Worm (Caenorhabditis elegans) whole organism, midembryonic: ENCODE data around the gene lis-1.

Source experiments
- T22C8.4 ChIP-seq: fragments of 200-800 bp; sonication (Bioruptor generic); IDR thresholded peaks from 2 replicates; pipeline ENCODE4 v1.3.6; 2022; ENCODE audit warnings: missing genetic modification characterization, missing compliant biosample characterization
- cog-1 ChIP-seq: sonication (generic microtip); optimal IDR thresholded peaks from 2 replicates; lab custom pipeline; 2016; ENCODE audit warnings: missing genetic modification characterization, missing compliant biosample characterization
- flt-1 ChIP-seq: fragments of 200-800 bp; sonication (Bioruptor generic); IDR thresholded peaks from 2 replicates; pipeline ENCODE4 v1.3.6; 2022; ENCODE audit warnings: missing genetic modification characterization, missing compliant biosample characterization
- klf-2 ChIP-seq: fragments of 200-800 bp; sonication (Bioruptor generic); conservative IDR thresholded peaks from 2 replicates; pipeline ENCODE4 v1.3.6; 2022; ENCODE audit warnings: missing genetic modification reagents, missing genetic modification characterization, missing compliant biosample characterization
- med-1 ChIP-seq: sonication (generic microtip); optimal IDR thresholded peaks from 2 replicates; lab custom pipeline; 2017; ENCODE audit warnings: missing genetic modification characterization, mild to moderate bottlenecking, missing compliant biosample characterization, antibody characterized with exemption, missing genetic modification reagents; ENCODE audit not compliant: insufficient read depth
- ref-1 ChIP-seq: fragments of 200-800 bp; sonication (Bioruptor generic); conservative IDR thresholded peaks from 2 replicates; pipeline ENCODE4 v1.3.6; 2022; ENCODE audit warnings: missing genetic modification reagents, missing genetic modification characterization, missing compliant biosample characterization
- tab-1 ChIP-seq: fragments of 200-800 bp; sonication (Bioruptor generic); IDR thresholded peaks from 2 replicates; pipeline ENCODE4 v1.3.6; 2022; ENCODE audit warnings: missing genetic modification characterization, missing compliant biosample characterization
- ztf-23 ChIP-seq: fragments of 200-800 bp; sonication (Bioruptor generic); IDR thresholded peaks from 2 replicates; pipeline ENCODE4 v1.3.6; 2022; ENCODE audit warnings: missing genetic modification reagents, missing genetic modification characterization, missing compliant biosample characterization
- ztf-29 ChIP-seq: fragments of 200-800 bp; sonication (Bioruptor generic); IDR thresholded peaks from 2 replicates; pipeline ENCODE4 v1.3.6; 2022; ENCODE audit warnings: missing genetic modification reagents, missing genetic modification characterization, missing compliant biosample characterization

DNA sequence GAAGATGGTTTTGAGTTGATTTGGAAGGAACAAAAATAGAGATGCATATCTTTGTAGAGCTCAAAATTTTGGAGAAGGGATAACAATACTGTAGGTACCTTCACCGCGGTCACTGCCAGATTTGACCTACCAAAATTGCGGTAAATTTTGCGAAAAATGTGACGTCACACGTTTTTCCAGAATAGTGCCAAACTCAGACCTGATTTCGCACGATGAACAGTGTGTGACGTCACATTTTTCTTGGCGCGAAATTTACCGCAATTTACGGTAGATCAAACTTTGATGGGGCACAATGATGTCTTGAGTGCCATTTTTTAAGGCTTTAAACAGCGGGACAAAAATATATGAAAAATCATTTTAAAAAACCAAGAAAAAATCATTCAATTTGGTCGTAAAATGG lies 47.6 kb downstream of the lis-1 start:
- TF ChIP-seq flt-1 (GFP tag; lab: Robert Waterston, UW) (no peak), T22C8.4 (GFP tag; lab: Robert Waterston, UW) (no peak), cog-1 (no peak), ref-1 (GFP tag; lab: Robert Waterston, UW) (no peak), klf-2 (no peak), tab-1 (GFP tag; lab: Robert Waterston, UW) (no peak), ztf-29 (no peak), ztf-23 (no peak), med-1 (GFP tag; lab: Kevin White, UChicago) (no peak)
